Worm (Caenorhabditis elegans) whole organism, early embryonic: ENCODE data around the gene C55C3.73.

Experiments
- aly-1 ChIP-seq: sonication (generic microtip); optimal IDR thresholded peaks from 2 replicates; lab custom pipeline; 2016; ENCODE audit warnings: missing genetic modification characterization, missing compliant biosample characterization
- ama-1 ChIP-seq: fragments of 150-350 bp; optimal IDR thresholded peaks from 2 replicates; lab custom pipeline; 2014
- ceh-13 ChIP-seq: fragments of 200-800 bp; sonication (Bioruptor generic); optimal IDR thresholded peaks from 2 replicates; lab custom pipeline; 2018; ENCODE audit warnings: mild to moderate bottlenecking, missing genetic modification characterization, missing compliant biosample characterization
- ceh-36 ChIP-seq: sonication (generic microtip); optimal IDR thresholded peaks from 2 replicates; lab custom pipeline; 2016; ENCODE audit warnings: missing genetic modification characterization, inconsistent platforms, missing compliant biosample characterization
- ets-7 ChIP-seq: sonication (generic microtip); optimal IDR thresholded peaks from 2 replicates; lab custom pipeline; 2016; ENCODE audit warnings: missing genotype, missing genetic modification characterization, missing compliant biosample characterization
- flt-1 ChIP-seq: fragments of 200-800 bp; sonication (Bioruptor generic); IDR thresholded peaks from 2 replicates; pipeline ENCODE4 v1.3.6; 2022; ENCODE audit warnings: missing genetic modification characterization, missing compliant biosample characterization
- hmg-4 ChIP-seq: fragments of 200-800 bp; sonication (Bioruptor generic); optimal IDR thresholded peaks from 2 replicates; lab custom pipeline; 2018; ENCODE audit warnings: mild to moderate bottlenecking, missing genetic modification characterization, missing compliant biosample characterization
- scrt-1 ChIP-seq: fragments of 200-800 bp; sonication (Bioruptor generic); IDR thresholded peaks from 2 replicates; pipeline ENCODE4 v1.3.6; 2022; ENCODE audit warnings: missing genetic modification characterization, missing compliant biosample characterization

ce11 chrIV:5660239-5660638 is 43.0 kb downstream of the C55C3.73 start, which contains the start of gene skn-1:
- TF ChIP-seq flt-1 (no peak; the same call in 1 of the 2 replicates), aly-1 (tag; lab: Kevin White, UChicago) (no peak), hmg-4 (no peak), ceh-36 (tag; lab: Kevin White, UChicago) (no peak), ets-7 (tag; lab: Kevin White, UChicago) (no peak), scrt-1 (GFP tag; lab: Robert Waterston, UW) (no peak), ceh-13 (GFP tag; lab: Kevin White, UChicago) (no peak), ama-1 (lab: Kevin White, UChicago) (no peak)
